Worm (Caenorhabditis elegans): ENCODE measurements around the gene ZC190.7.

The ZC190.7 gene

DNA sequence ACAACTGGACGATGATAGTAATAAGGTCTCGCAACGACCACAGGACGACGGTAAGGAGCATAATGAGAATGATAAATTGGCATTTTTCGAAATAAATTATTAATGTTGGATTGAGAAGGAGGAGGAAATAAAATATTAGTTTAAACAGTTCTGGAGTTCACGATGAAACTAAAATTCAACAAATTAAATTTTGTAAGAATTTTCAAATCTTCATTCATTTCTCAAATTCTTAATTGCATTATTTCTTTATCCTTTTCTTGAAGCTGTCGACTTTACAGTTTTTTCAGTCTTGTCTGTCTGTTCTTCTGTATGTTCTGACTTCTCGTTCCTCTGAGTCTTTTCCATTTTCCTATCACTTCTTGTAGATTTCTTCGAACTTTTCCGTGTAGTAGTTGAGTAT lies at the start of gene ZC190.7:
ZC190.7 (minus strand) TSS at position 101 of the 400 bp plus-strand sequence.
- TF ChIP-seq F44E2.7 (GFP tag; IDR thresholded peaks at IDR 0.05) (no peak), duxl-1 (tag; optimal IDR thresholded peaks at IDR 0.05; ENCODE audit: poor library complexity) (no peak), ztf-11 (tag; optimal IDR thresholded peaks at IDR 0.05) (no peak), R02D3.7 (tag; optimal IDR thresholded peaks at IDR 0.05) (no peak), ama-1 (optimal IDR thresholded peaks at IDR 0.05) (no peak), mxl-2 (GFP tag; conservative IDR thresholded peaks at IDR 0.05) (no peak), mep-1 (tag; optimal IDR thresholded peaks at IDR 0.05) (no peak), D1046.2 (GFP tag; IDR thresholded peaks at IDR 0.05) (no peak), F37D6.2 (tag; optimal IDR thresholded peaks at IDR 0.05) (no peak), aha-1 (tag) (no peak), hmg-1.1 (GFP tag; IDR thresholded peaks at IDR 0.05) (no peak), sdz-12 (GFP tag; optimal IDR thresholded peaks at IDR 0.05) (no peak), mxl-3 (GFP tag; optimal IDR thresholded peaks at IDR 0.05) (no peak), zag-1 (tag; optimal IDR thresholded peaks at IDR 0.05) (no peak), nhr-6 (tag; optimal IDR thresholded peaks at IDR 0.05) (no peak), Y5F2A.4 (GFP tag; optimal IDR thresholded peaks at IDR 0.05) (no peak), ceh-28 (tag; optimal IDR thresholded peaks at IDR 0.05) (no peak), F10B5.3 (tag; optimal IDR thresholded peaks at IDR 0.05) (no peak)

DNA sequence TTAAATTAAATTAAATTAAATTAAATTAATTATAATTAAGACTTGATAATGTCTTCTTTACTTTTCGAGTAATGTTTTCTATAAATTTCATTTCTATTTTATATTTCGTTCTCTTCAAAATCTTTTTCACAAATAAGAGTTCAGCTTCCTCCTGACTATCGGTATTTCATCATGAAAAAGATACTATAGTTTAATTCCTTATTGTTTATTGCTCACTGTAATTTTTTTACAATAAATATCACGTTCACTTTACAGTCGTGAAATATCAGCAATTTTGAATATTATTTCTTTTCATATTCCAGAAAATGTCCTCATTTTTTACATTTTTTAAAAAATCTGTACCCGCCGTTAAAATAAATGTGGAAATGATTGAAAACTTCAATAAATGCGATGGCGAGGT lies 49.7 kb upstream of the ZC190.7 start, which contains the start of gene ZC196.3:
ZC196.3 (plus strand) TSS at position 301 of the 400 bp plus-strand sequence.
- no peak for TF ChIP-seq lin-13 (GFP tag; optimal IDR thresholded peaks at IDR 0.05)
- TF ChIP-seq hif-1 (tag; optimal IDR thresholded peaks at IDR 0.05), result no peak
- TF ChIP-seq ceh-44 (GFP tag; IDR thresholded peaks at IDR 0.05), result no peak
- no peak for TF ChIP-seq fkh-10 (GFP tag; optimal IDR thresholded peaks at IDR 0.05)
- TF ChIP-seq mdl-1 (tag; optimal IDR thresholded peaks at IDR 0.05), result no peak
- no peak for TF ChIP-seq lsy-2 (tag; optimal IDR thresholded peaks at IDR 0.05)
- no peak for TF ChIP-seq F49E8.2 (tag; optimal IDR thresholded peaks at IDR 0.05; ENCODE audit: borderline replicate concordance)
- TF ChIP-seq unc-130 (GFP tag; optimal IDR thresholded peaks at IDR 0.05), result no peak
- TF ChIP-seq attf-4 (tag; optimal IDR thresholded peaks at IDR 0.05), result no peak
- TF ChIP-seq lin-39 (tag; optimal IDR thresholded peaks at IDR 0.05), result no peak
- no peak for TF ChIP-seq saeg-2 (GFP tag; IDR thresholded peaks at IDR 0.05)
- no peak for TF ChIP-seq daf-19 (GFP tag; conservative IDR thresholded peaks at IDR 0.05)
- no peak for TF ChIP-seq ceh-20 (GFP tag; IDR thresholded peaks at IDR 0.05)

DNA sequence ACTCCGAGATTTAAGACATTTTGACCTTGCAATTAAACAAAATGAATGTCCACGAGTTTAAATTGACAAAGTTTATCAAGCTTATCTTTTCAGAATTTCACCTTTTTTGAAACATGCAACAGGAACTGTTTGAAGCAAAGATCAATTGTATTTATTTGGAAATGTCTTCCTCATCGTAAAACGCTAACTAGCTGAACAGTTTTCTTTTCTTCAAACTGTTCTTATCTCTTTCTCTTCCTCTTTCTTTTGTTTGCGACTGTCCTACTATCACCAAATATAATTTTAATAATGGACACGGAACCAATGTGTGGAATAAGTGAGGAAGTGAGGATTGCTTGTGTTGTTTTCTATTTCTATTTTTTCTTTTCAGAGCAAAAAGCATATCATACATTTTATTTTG lies 46.3 kb upstream of the ZC190.7 start, which contains the start of gene ZC196.4:
ZC196.4 (plus strand) TSS at position 173 of the 400 bp plus-strand sequence.
- no peak for TF ChIP-seq aly-2 (tag; optimal IDR thresholded peaks at IDR 0.05)
- no peak for TF ChIP-seq daf-16 (GFP tag; optimal IDR thresholded peaks at IDR 0.05)
- peak; percentile 74 for TF ChIP-seq daf-16 (tag; optimal IDR thresholded peaks at IDR 0.05)
- peak; percentile 16 for TF ChIP-seq nhr-28 (tag; optimal IDR thresholded peaks at IDR 0.05)
- peak; percentile 39 for TF ChIP-seq dve-1 (tag; optimal IDR thresholded peaks at IDR 0.05; ENCODE audit: insufficient read depth)
- TF ChIP-seq pqm-1 (tag; optimal IDR thresholded peaks at IDR 0.05), result peak; percentile 76
- TF ChIP-seq fkh-10 (GFP tag; optimal IDR thresholded peaks at IDR 0.05), result no peak

DNA sequence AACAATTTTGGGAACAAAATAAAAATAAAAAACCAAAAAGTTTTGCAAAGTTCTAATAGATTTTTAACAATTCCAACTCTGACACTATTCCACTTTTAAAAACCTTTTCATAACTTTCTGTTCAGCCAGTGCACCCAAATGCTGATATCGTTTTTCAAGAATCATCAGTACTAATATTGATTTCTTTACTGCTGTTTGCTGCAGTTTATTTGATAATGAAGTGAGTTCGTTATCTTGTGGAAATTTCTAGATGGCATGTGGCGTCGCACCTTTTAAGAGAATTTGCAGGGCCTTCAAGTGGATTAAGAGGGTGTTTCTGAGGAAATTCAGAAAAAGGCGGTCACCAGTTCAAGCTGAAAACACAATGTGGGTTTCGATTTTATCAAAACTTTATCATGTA lies 44.3 kb upstream of the ZC190.7 start:
- TF ChIP-seq attf-4 (tag; optimal IDR thresholded peaks at IDR 0.05) (no peak), F44E2.7 (GFP tag; IDR thresholded peaks at IDR 0.05) (no peak), ctbp-1 (GFP tag; IDR thresholded peaks at IDR 0.05) (no peak), aly-2 (tag; optimal IDR thresholded peaks at IDR 0.05) (no peak), hif-1 (tag; optimal IDR thresholded peaks at IDR 0.05) (no peak), F37D6.2 (tag; optimal IDR thresholded peaks at IDR 0.05) (no peak), nhr-28 (tag; optimal IDR thresholded peaks at IDR 0.05) (peak; percentile 3), saeg-2 (GFP tag; IDR thresholded peaks at IDR 0.05) (no peak), madf-5 (GFP tag; IDR thresholded peaks at IDR 0.05) (no peak), daf-16 (GFP tag; optimal IDR thresholded peaks at IDR 0.05) (no peak), daf-16 (tag; optimal IDR thresholded peaks at IDR 0.05) (peak; percentile 64), Y75B8A.6 (GFP tag; IDR thresholded peaks at IDR 0.05) (no peak), daf-8 (GFP tag; IDR thresholded peaks at IDR 0.05) (no peak), unc-130 (GFP tag; optimal IDR thresholded peaks at IDR 0.05) (no peak), ceh-62 (tag; optimal IDR thresholded peaks at IDR 0.05) (no peak), lin-13 (GFP tag; optimal IDR thresholded peaks at IDR 0.05) (no peak), hlh-30 (tag; optimal IDR thresholded peaks at IDR 0.05; ENCODE audit: insufficient read depth) (no peak), nhr-76 (tag; optimal IDR thresholded peaks at IDR 0.05) (no peak), zip-11 (GFP tag; IDR thresholded peaks at IDR 0.05) (no peak), jun-1 (tag; optimal IDR thresholded peaks at IDR 0.05) (no peak), snpc-4 (tag; optimal IDR thresholded peaks at IDR 0.05) (no peak), zfp-2 (tag; optimal IDR thresholded peaks at IDR 0.05) (no peak)

All from whole organism, L4 larva.